1 fruit fly cellular context compared by ENCODE assay signal in genomic region chr3L:16647578-16648113, dm6.
TF ChIP-seq lines count a peak whose summit lies in the region.

Abl (minus strand) TSS chr3L:16647882.

TF ChIP-seq in whole organism, embryonic, 481 proteins besides CTCF, POLR2A, EP300 and RAD21 (continued from another document and continues in another):
- TF ChIP-seq pb (GFP tag; optimal IDR thresholded peaks at IDR 0.05; lab: Kevin White, UChicago) (peak; percentile 29), gcm2 (GFP tag; optimal IDR thresholded peaks at IDR 0.05; lab: Kevin White, UChicago) (peak; percentile 43), CG1603 (tag; optimal IDR thresholded peaks at IDR 0.05; lab: Kevin White, UChicago) (peak; percentile 94), Lhr (GFP tag; optimal IDR thresholded peaks at IDR 0.05; lab: Kevin White, UChicago) (peak; percentile 98), Vsx1 (GFP tag; optimal IDR thresholded peaks at IDR 0.05; lab: Kevin White, UChicago) (peak; percentile 22), crol (GFP tag; IDR thresholded peaks at IDR 0.05; lab: Robert Waterston, UW) (peak; percentile 61; the same call in 1 of the 2 replicates), Hey (tag; optimal IDR thresholded peaks at IDR 0.05; lab: Kevin White, UChicago) (no peak), CG6272 (GFP tag; IDR thresholded peaks at IDR 0.05; lab: Robert Waterston, UW) (peak; percentile 56; the same call in 1 of the 2 replicates), CG14050 (GFP tag; IDR thresholded peaks at IDR 0.05; lab: Robert Waterston, UW) (no peak), zen (tag; optimal IDR thresholded peaks at IDR 0.05; lab: Kevin White, UChicago) (peak; percentile 75), CG7745 (tag; optimal IDR thresholded peaks at IDR 0.05; lab: Kevin White, UChicago) (peak; percentile 79), E2f1 (GFP tag; IDR thresholded peaks at IDR 0.05; lab: Robert Waterston, UW) (peak; percentile 29; the same call in 1 of the 2 replicates), CG12769 (tag; optimal IDR thresholded peaks at IDR 0.05; lab: Kevin White, UChicago) (peak; percentile 83), CG13296 (GFP tag; optimal IDR thresholded peaks at IDR 0.05; lab: Kevin White, UChicago) (no peak), CG5953 (GFP tag; IDR thresholded peaks at IDR 0.05; lab: Robert Waterston, UW) (no peak), bowl (GFP tag; IDR thresholded peaks at IDR 0.05; lab: Robert Waterston, UW) (no peak; the same call in 1 of the 2 replicates), CG2120 (GFP tag; optimal IDR thresholded peaks at IDR 0.05; lab: Kevin White, UChicago) (peak; percentile 92), CG4404 (GFP tag; IDR thresholded peaks at IDR 0.05; lab: Robert Waterston, UW) (peak; percentile 22; the same call in 1 of the 2 replicates), pros (GFP tag; optimal IDR thresholded peaks at IDR 0.05; lab: Kevin White, UChicago) (no peak), Hr78 (GFP tag; optimal IDR thresholded peaks at IDR 0.05; lab: Kevin White, UChicago) (no peak), bsh (GFP tag; optimal IDR thresholded peaks at IDR 0.05; lab: Kevin White, UChicago) (peak; percentile 36 to 42), CG43689 (GFP tag; IDR thresholded peaks at IDR 0.05; lab: Robert Waterston, UW) (no peak), pzg (GFP tag; optimal IDR thresholded peaks at IDR 0.05; lab: Kevin White, UChicago) (peak; percentile 100), ranshi (GFP tag; IDR thresholded peaks at IDR 0.05; lab: Robert Waterston, UW) (no peak), so (GFP tag; IDR thresholded peaks at IDR 0.05; lab: Robert Waterston, UW) (peak; percentile 46; the same call in 2 of the 3 replicates), scrt (GFP tag; optimal IDR thresholded peaks at IDR 0.05; lab: Kevin White, UChicago) (peak; percentile 14), cato (GFP tag; optimal IDR thresholded peaks at IDR 0.05; lab: Kevin White, UChicago; ENCODE audit: borderline replicate concordance) (peak; percentile 55), gsb-n (tag; optimal IDR thresholded peaks at IDR 0.05; lab: Kevin White, UChicago) (peak; percentile 75), CG10321 (GFP tag; IDR thresholded peaks at IDR 0.05; lab: Robert Waterston, UW) (no peak), CG12219 (GFP tag; optimal IDR thresholded peaks at IDR 0.05; lab: Kevin White, UChicago) (no peak), CG2202 (tag; optimal IDR thresholded peaks at IDR 0.05; lab: Kevin White, UChicago) (no peak), hbn (GFP tag; IDR thresholded peaks at IDR 0.05; lab: Robert Waterston, UW; ENCODE audit: partially characterized antibody) (peak; percentile 82), Awh (GFP tag; IDR thresholded peaks at IDR 0.05; lab: Robert Waterston, UW) (no peak), pan (optimal IDR thresholded peaks at IDR 0.05; lab: Kevin White, UChicago) (no peak), pan (GFP tag; optimal IDR thresholded peaks at IDR 0.05 in 1 of 2, IDR thresholded peaks at IDR 0.05 in 1 of 2) (peak in 1 of 2 experiments; percentile 37), CG14667 (GFP tag; IDR thresholded peaks at IDR 0.05; lab: Robert Waterston, UW) (no peak), nau (GFP tag; optimal IDR thresholded peaks at IDR 0.05; lab: Kevin White, UChicago) (no peak), stwl (tag; optimal IDR thresholded peaks at IDR 0.05; lab: Kevin White, UChicago) (peak; percentile 97), fd64A (GFP tag; optimal IDR thresholded peaks at IDR 0.05; lab: Kevin White, UChicago) (peak; percentile 36), Spps (tag; optimal IDR thresholded peaks at IDR 0.05; lab: Kevin White, UChicago) (peak; percentile 33), fd96Cb (tag; optimal IDR thresholded peaks at IDR 0.05; lab: Kevin White, UChicago) (no peak), aop (GFP tag; IDR thresholded peaks at IDR 0.05; lab: Robert Waterston, UW) (no peak), CG1792 (GFP tag; optimal IDR thresholded peaks at IDR 0.05; lab: Kevin White, UChicago) (peak; percentile 64), CG10431 (GFP tag; optimal IDR thresholded peaks at IDR 0.05; lab: Kevin White, UChicago) (no peak), Lpt (GFP tag; optimal IDR thresholded peaks at IDR 0.05; lab: Kevin White, UChicago) (no peak), CG12299 (tag; optimal IDR thresholded peaks at IDR 0.05; lab: Kevin White, UChicago) (peak; percentile 69), Max (GFP tag; optimal IDR thresholded peaks at IDR 0.05; lab: Kevin White, UChicago) (peak; percentile 45), Atf3 (GFP tag; optimal IDR thresholded peaks at IDR 0.05; lab: Kevin White, UChicago) (no peak), CG13775 (GFP tag; optimal IDR thresholded peaks at IDR 0.05; lab: Kevin White, UChicago) (no peak), CG3847 (GFP tag; IDR thresholded peaks at IDR 0.05; lab: Robert Waterston, UW) (peak; percentile 93), Scr (GFP tag; IDR thresholded peaks at IDR 0.05; lab: Robert Waterston, UW; ENCODE audit: partially characterized antibody) (peak; percentile 77), slou (GFP tag; optimal IDR thresholded peaks at IDR 0.05; lab: Kevin White, UChicago) (peak; percentile 29), CG18599 (GFP tag; optimal IDR thresholded peaks at IDR 0.05; lab: Kevin White, UChicago) (peak; percentile 78), en (GFP tag; optimal IDR thresholded peaks at IDR 0.05; lab: Kevin White, UChicago) (peak; percentile 32), cwo (GFP tag; optimal IDR thresholded peaks at IDR 0.05; lab: Kevin White, UChicago) (peak; percentile 45), lov (optimal IDR thresholded peaks at IDR 0.05; lab: Kevin White, UChicago) (no peak), lov (GFP tag; IDR thresholded peaks at IDR 0.05; lab: Robert Waterston, UW) (0 out of 3 replicates have a peak, but pooled peaks have one; percentile 11), sens (GFP tag; lab: Kevin White, UChicago) (peak; percentile 91), HHEX (GFP tag; optimal IDR thresholded peaks at IDR 0.05; lab: Kevin White, UChicago) (no peak), shn (GFP tag; optimal IDR thresholded peaks at IDR 0.05; lab: Kevin White, UChicago) (peak; percentile 68), CG4360 (GFP tag; IDR thresholded peaks at IDR 0.05; lab: Robert Waterston, UW) (no peak), seq (GFP tag; IDR thresholded peaks at IDR 0.05; lab: Robert Waterston, UW) (peak; percentile 53; the same call in 1 of the 2 replicates), hth (optimal IDR thresholded peaks at IDR 0.05; lab: Kevin White, UChicago) (no peak), dmrt99B (tag; optimal IDR thresholded peaks at IDR 0.05; lab: Kevin White, UChicago) (no peak), CG2678 (tag; optimal IDR thresholded peaks at IDR 0.05; lab: Kevin White, UChicago) (peak; percentile 47), da (GFP tag; optimal IDR thresholded peaks at IDR 0.05; lab: Kevin White, UChicago) (peak; percentile 49), Doc2 (GFP tag; IDR thresholded peaks at IDR 0.05; lab: Robert Waterston, UW) (no peak), Xbp1 (GFP tag; optimal IDR thresholded peaks at IDR 0.05; lab: Kevin White, UChicago) (peak; percentile 82), Nf-YB (GFP tag; optimal IDR thresholded peaks at IDR 0.05; lab: Kevin White, UChicago) (peak; percentile 26), Sry-β (GFP tag; optimal IDR thresholded peaks at IDR 0.05; lab: Kevin White, UChicago) (no peak), Atf6 (GFP tag; IDR thresholded peaks at IDR 0.05; lab: Robert Waterston, UW) (peak; percentile 45), Sox102F (GFP tag; optimal IDR thresholded peaks at IDR 0.05; lab: Kevin White, UChicago) (peak; percentile 19), ash1 (GFP tag; optimal IDR thresholded peaks at IDR 0.05; lab: Kevin White, UChicago) (peak; percentile 69), CG31224 (GFP tag; IDR thresholded peaks at IDR 0.05; lab: Robert Waterston, UW) (no peak), CG8388 (GFP tag; optimal IDR thresholded peaks at IDR 0.05; lab: Kevin White, UChicago) (no peak), Dip3 (GFP tag; optimal IDR thresholded peaks at IDR 0.05; lab: Kevin White, UChicago) (peak; percentile 76), Opbp (GFP tag; IDR thresholded peaks at IDR 0.05; lab: Robert Waterston, UW; ENCODE audit: partially characterized antibody) (peak; percentile 77), CG8089 (GFP tag; optimal IDR thresholded peaks at IDR 0.05; lab: Kevin White, UChicago) (peak; percentile 39), CHES-1-like (GFP tag; optimal IDR thresholded peaks at IDR 0.05; lab: Kevin White, UChicago) (peak; percentile 85), ase (GFP tag; IDR thresholded peaks at IDR 0.05; lab: Robert Waterston, UW) (no peak), sim (GFP tag; IDR thresholded peaks at IDR 0.05; lab: Robert Waterston, UW) (no peak), CG17361 (GFP tag; IDR thresholded peaks at IDR 0.05; lab: Robert Waterston, UW) (peak; percentile 56; the same call in 1 of the 3 replicates), trh (GFP tag; optimal IDR thresholded peaks at IDR 0.05; lab: Kevin White, UChicago) (no peak), CG7928 (GFP tag; optimal IDR thresholded peaks at IDR 0.05; lab: Kevin White, UChicago) (peak; percentile 63), unc-4 (GFP tag; IDR thresholded peaks at IDR 0.05; lab: Robert Waterston, UW; ENCODE audit: partially characterized antibody) (peak; percentile 86), fd102C (GFP tag; optimal IDR thresholded peaks at IDR 0.05; lab: Kevin White, UChicago) (no peak), chinmo (GFP tag; IDR thresholded peaks at IDR 0.05; lab: Robert Waterston, UW; ENCODE audit: partially characterized antibody) (peak; percentile 96), Bteb2 (GFP tag; optimal IDR thresholded peaks at IDR 0.05; lab: Kevin White, UChicago) (peak; percentile 73), twi (tag; optimal IDR thresholded peaks at IDR 0.05; lab: Kevin White, UChicago) (no peak), her (GFP tag; optimal IDR thresholded peaks at IDR 0.05; lab: Kevin White, UChicago) (peak; percentile 85), wor (GFP tag; IDR thresholded peaks at IDR 0.05; lab: Robert Waterston, UW) (no peak), CG11695 (GFP tag; IDR thresholded peaks at IDR 0.05; lab: Robert Waterston, UW) (no peak), exex (tag; optimal IDR thresholded peaks at IDR 0.05; lab: Kevin White, UChicago) (peak; percentile 46), CG42726 (GFP tag; IDR thresholded peaks at IDR 0.05; lab: Robert Waterston, UW; ENCODE audit: partially characterized antibody) (peak; percentile 89), CG4730 (GFP tag; IDR thresholded peaks at IDR 0.05; lab: Robert Waterston, UW) (no peak), Sox100B (GFP tag; optimal IDR thresholded peaks at IDR 0.05; lab: Kevin White, UChicago) (no peak), CG12942 (GFP tag; optimal IDR thresholded peaks at IDR 0.05; lab: Kevin White, UChicago) (peak; percentile 51), Dip2 (GFP tag; IDR thresholded peaks at IDR 0.05; lab: Robert Waterston, UW) (no peak), z (GFP tag; IDR thresholded peaks at IDR 0.05; lab: Robert Waterston, UW) (no peak), vnd (GFP tag; IDR thresholded peaks at IDR 0.05; lab: Robert Waterston, UW; ENCODE audit: partially characterized antibody) (peak; percentile 52; the same call in 2 of the 3 replicates), gsb (GFP tag; IDR thresholded peaks at IDR 0.05; lab: Robert Waterston, UW) (no peak), Hand (GFP tag; optimal IDR thresholded peaks at IDR 0.05; lab: Kevin White, UChicago) (no peak), CG11398 (GFP tag; optimal IDR thresholded peaks at IDR 0.05; lab: Kevin White, UChicago) (peak; percentile 22), CG8478 (optimal IDR thresholded peaks at IDR 0.05; lab: Kevin White, UChicago) (no peak), prd (optimal IDR thresholded peaks at IDR 0.05; lab: Kevin White, UChicago) (no peak), prd (GFP tag; IDR thresholded peaks at IDR 0.05; lab: Robert Waterston, UW) (0 out of 3 replicates have a peak, but pooled peaks have one; percentile 10), gfzf (GFP tag; optimal IDR thresholded peaks at IDR 0.05; lab: Kevin White, UChicago) (peak; percentile 99), Mrtf (GFP tag; IDR thresholded peaks at IDR 0.05; lab: Robert Waterston, UW) (0 out of 3 replicates have a peak, but pooled peaks have one; percentile 14), CG4820 (GFP tag; optimal IDR thresholded peaks at IDR 0.05; lab: Kevin White, UChicago) (peak; percentile 31), CG4854 (GFP tag; optimal IDR thresholded peaks at IDR 0.05; lab: Kevin White, UChicago) (peak; percentile 55), sens-2 (GFP tag; IDR thresholded peaks at IDR 0.05; lab: Robert Waterston, UW) (no peak), emc (GFP tag; optimal IDR thresholded peaks at IDR 0.05; lab: Kevin White, UChicago) (peak; percentile 58), CG13287 (GFP tag; IDR thresholded peaks at IDR 0.05; lab: Robert Waterston, UW; ENCODE audit: partially characterized antibody) (peak; percentile 90), Dll (GFP tag; IDR thresholded peaks at IDR 0.05; lab: Robert Waterston, UW; ENCODE audit: partially characterized antibody) (peak; percentile 81), corto (GFP tag; optimal IDR thresholded peaks at IDR 0.05; lab: Kevin White, UChicago) (no peak), Fer1 (GFP tag; optimal IDR thresholded peaks at IDR 0.05; lab: Kevin White, UChicago) (peak; percentile 66), CG3838 (GFP tag; optimal IDR thresholded peaks at IDR 0.05; lab: Kevin White, UChicago) (no peak), nerfin-1 (tag; optimal IDR thresholded peaks at IDR 0.05; lab: Kevin White, UChicago) (peak; percentile 89), maf-S (GFP tag; optimal IDR thresholded peaks at IDR 0.05; lab: Kevin White, UChicago) (peak; percentile 77), nerfin-2 (GFP tag; IDR thresholded peaks at IDR 0.05; lab: Robert Waterston, UW; ENCODE audit: partially characterized antibody) (peak; percentile 50; the same call in 1 of the 2 replicates), Ada2b (GFP tag; IDR thresholded peaks at IDR 0.05; lab: Robert Waterston, UW) (no peak), Deaf1 (tag; optimal IDR thresholded peaks at IDR 0.05; lab: Kevin White, UChicago) (peak; percentile 50), NC2β (GFP tag; optimal IDR thresholded peaks at IDR 0.05; lab: Kevin White, UChicago) (peak; percentile 67), dysf (GFP tag; IDR thresholded peaks at IDR 0.05; lab: Robert Waterston, UW) (peak; percentile 45; the same call in 2 of the 3 replicates), CG14014 (GFP tag; IDR thresholded peaks at IDR 0.05; lab: Robert Waterston, UW) (peak; percentile 47; the same call in 1 of the 2 replicates), Chrac-16 (GFP tag; optimal IDR thresholded peaks at IDR 0.05; lab: Kevin White, UChicago) (peak; percentile 61), dati (GFP tag; IDR thresholded peaks at IDR 0.05; lab: Robert Waterston, UW) (no peak), CG6689 (GFP tag; IDR thresholded peaks at IDR 0.05; lab: Robert Waterston, UW) (no peak), amos (GFP tag; IDR thresholded peaks at IDR 0.05; lab: Robert Waterston, UW; ENCODE audit: partially characterized antibody) (peak; percentile 91), H2.0 (GFP tag; IDR thresholded peaks at IDR 0.05; lab: Robert Waterston, UW) (no peak), lilli (GFP tag; optimal IDR thresholded peaks at IDR 0.05; lab: Kevin White, UChicago) (peak; percentile 68)
